Fruit fly (Drosophila melanogaster): ENCODE measurements around the gene CG15317.

The CG15317 gene

dm6 chrX:9600083-9600817 is 43.9 kb upstream of the CG15317 start (continued):
- peak; percentile 86 for TF ChIP-seq mam (GFP tag; optimal IDR thresholded peaks at IDR 0.05)
- no peak for TF ChIP-seq sc (optimal IDR thresholded peaks at IDR 0.05)
- peak; percentile 49 for TF ChIP-seq sc (GFP tag; optimal IDR thresholded peaks at IDR 0.05)
- no peak for TF ChIP-seq Dp (GFP tag; optimal IDR thresholded peaks at IDR 0.05)
- TF ChIP-seq Ravus (GFP tag; IDR thresholded peaks at IDR 0.05), result no peak
- TF ChIP-seq CG10209 (GFP tag; optimal IDR thresholded peaks at IDR 0.05), result peak; percentile 79
- TF ChIP-seq CG9609 (GFP tag; optimal IDR thresholded peaks at IDR 0.05), result peak; percentile 81
- TF ChIP-seq CG12236 (GFP tag; optimal IDR thresholded peaks at IDR 0.05), result peak; percentile 35
- TF ChIP-seq CG6854 (GFP tag; optimal IDR thresholded peaks at IDR 0.05), result peak; percentile 74
- TF ChIP-seq prd (optimal IDR thresholded peaks at IDR 0.05), result no peak
- peak; percentile 72; the same call in 2 of the 3 replicates for TF ChIP-seq prd (GFP tag; IDR thresholded peaks at IDR 0.05)
- TF ChIP-seq Six4 (GFP tag; optimal IDR thresholded peaks at IDR 0.05), result peak; percentile 61
- TF ChIP-seq YL-1 (GFP tag; optimal IDR thresholded peaks at IDR 0.05), result peak; percentile 4
- no peak for TF ChIP-seq crol (GFP tag; IDR thresholded peaks at IDR 0.05)
- peak; percentile 24 for TF ChIP-seq grn (GFP tag; optimal IDR thresholded peaks at IDR 0.05)
- TF ChIP-seq fru (optimal IDR thresholded peaks at IDR 0.05), result no peak
- TF ChIP-seq Pdp1 (GFP tag; optimal IDR thresholded peaks at IDR 0.05), result peak; percentile 80 to 90
- no peak for TF ChIP-seq Opbp (GFP tag; IDR thresholded peaks at IDR 0.05; ENCODE audit: partially characterized antibody)
- TF ChIP-seq hkb (optimal IDR thresholded peaks at IDR 0.05), result no peak
- TF ChIP-seq hkb (GFP tag; IDR thresholded peaks at IDR 0.05), result peak; percentile 70
- TF ChIP-seq CG15696 (tag; optimal IDR thresholded peaks at IDR 0.05), result no peak
- TF ChIP-seq ssp (GFP tag; IDR thresholded peaks at IDR 0.05), result peak; percentile 58
- peak; percentile 57 for TF ChIP-seq fd3F (GFP tag; optimal IDR thresholded peaks at IDR 0.05)
- TF ChIP-seq Dip3 (GFP tag; optimal IDR thresholded peaks at IDR 0.05), result peak; percentile 70
- peak; percentile 75 for TF ChIP-seq Drgx (GFP tag; IDR thresholded peaks at IDR 0.05)
- TF ChIP-seq Mrtf (GFP tag; IDR thresholded peaks at IDR 0.05), result 0 out of 3 replicates have a peak, but pooled peaks have one; percentile 51
- peak; percentile 83 for TF ChIP-seq bab2 (GFP tag; optimal IDR thresholded peaks at IDR 0.05)
- peak; percentile 42 for TF ChIP-seq mirr (GFP tag; optimal IDR thresholded peaks at IDR 0.05)
- peak; percentile 52 for TF ChIP-seq CG1529 (GFP tag; optimal IDR thresholded peaks at IDR 0.05)
- no peak for TF ChIP-seq fd102C (GFP tag; optimal IDR thresholded peaks at IDR 0.05)
- TF ChIP-seq jigr1 (GFP tag; IDR thresholded peaks at IDR 0.05), result peak; percentile 41; the same call in 1 of the 3 replicates
- TF ChIP-seq Xbp1 (GFP tag; optimal IDR thresholded peaks at IDR 0.05), result peak; percentile 78
- no peak for TF ChIP-seq sim (GFP tag; IDR thresholded peaks at IDR 0.05)
- peak; percentile 61 for TF ChIP-seq trh (GFP tag; optimal IDR thresholded peaks at IDR 0.05)
- peak; percentile 65; the same call in 2 of the 3 replicates for TF ChIP-seq CG11695 (GFP tag; IDR thresholded peaks at IDR 0.05)
- TF ChIP-seq ase (GFP tag; IDR thresholded peaks at IDR 0.05), result no peak
- peak; percentile 40 for TF ChIP-seq maf-S (GFP tag; optimal IDR thresholded peaks at IDR 0.05)
- no peak for TF ChIP-seq mld (GFP tag; IDR thresholded peaks at IDR 0.05; ENCODE audit: partially characterized antibody)
- TF ChIP-seq CG10147 (GFP tag; optimal IDR thresholded peaks at IDR 0.05), result peak; percentile 78
- peak; percentile 90 for TF ChIP-seq CG18599 (GFP tag; optimal IDR thresholded peaks at IDR 0.05)
- TF ChIP-seq sd (tag; optimal IDR thresholded peaks at IDR 0.05), result peak; percentile 62
- no peak for TF ChIP-seq toy (GFP tag; IDR thresholded peaks at IDR 0.05)
- peak; percentile 74 for TF ChIP-seq Hsf (GFP tag; optimal IDR thresholded peaks at IDR 0.05)
- peak in 1 of 2 experiments; percentile 87 for TF ChIP-seq Hr78 (GFP tag; optimal IDR thresholded peaks at IDR 0.05)
- peak; percentile 79 for TF ChIP-seq gro (GFP tag; optimal IDR thresholded peaks at IDR 0.05)
- TF ChIP-seq CG30403 (GFP tag; optimal IDR thresholded peaks at IDR 0.05), result peak; percentile 82
- TF ChIP-seq CG4404 (GFP tag; IDR thresholded peaks at IDR 0.05), result peak; percentile 46; the same call in 1 of the 2 replicates
- TF ChIP-seq CG30431 (GFP tag; optimal IDR thresholded peaks at IDR 0.05), result peak; percentile 64
- peak; percentile 20; the same call in 1 of the 2 replicates for TF ChIP-seq CG8765 (GFP tag; IDR thresholded peaks at IDR 0.05)
- peak; percentile 71 for TF ChIP-seq unpg (GFP tag; optimal IDR thresholded peaks at IDR 0.05)
- no peak for TF ChIP-seq h (optimal IDR thresholded peaks at IDR 0.05)

All from whole organism, embryonic.